Fruit fly (Drosophila melanogaster) whole organism, embryonic: ENCODE results near the gene Nadsyn.
A peak's percentile ranks its signal among the peaks of the same experiment; 100 is the strongest.

Experiments
- CG10431 ChIP-seq: fragments of 200-800 bp; sonication (Bioruptor generic); optimal IDR thresholded peaks from 3 replicates; lab custom pipeline; 2018; ENCODE audit warnings: missing biosample characterization, mild to moderate bottlenecking, missing genetic modification characterization
- CG11398 ChIP-seq: fragments of 200-800 bp; sonication (Bioruptor generic); optimal IDR thresholded peaks from 2 replicates; lab custom pipeline; 2016; ENCODE audit warnings: missing biosample characterization, missing genetic modification characterization
- CG11695 ChIP-seq: fragments of 200-800 bp; sonication (Bioruptor generic); IDR thresholded peaks from 3 replicates; pipeline ENCODE4 v1.3.6; 2022; ENCODE audit warnings: missing biosample characterization, missing genetic modification characterization
- CG13894 ChIP-seq: fragments of 200-800 bp; sonication (Bioruptor generic); optimal IDR thresholded peaks from 3 replicates; lab custom pipeline; 2018; ENCODE audit warnings: missing biosample characterization, mild to moderate bottlenecking, missing genetic modification characterization, moderate library complexity
- CG17359 ChIP-seq: fragments of 200-800 bp; sonication (Bioruptor generic); optimal IDR thresholded peaks from 3 replicates; lab custom pipeline; 2018; ENCODE audit warnings: missing biosample characterization, mild to moderate bottlenecking, missing genetic modification characterization, moderate library complexity
- CG2202 ChIP-seq: fragments of 200-800 bp; sonication (Bioruptor generic); optimal IDR thresholded peaks from 2 replicates; lab custom pipeline; 2018; ENCODE audit warnings: missing biosample characterization, mild to moderate bottlenecking, missing genetic modification characterization
- CG42726 ChIP-seq: fragments of 200-800 bp; sonication (Bioruptor generic); IDR thresholded peaks from 2 replicates; pipeline ENCODE4 v1.3.6; 2022; ENCODE audit warnings: missing biosample characterization, missing genetic modification characterization; ENCODE audit not compliant: partially characterized antibody
- CG6765 ChIP-seq: fragments of 200-800 bp; sonication (Bioruptor generic); optimal IDR thresholded peaks from 3 replicates; lab custom pipeline; 2017; ENCODE audit warnings: missing biosample characterization, mild to moderate bottlenecking, missing genetic modification characterization
- CG7271 ChIP-seq: fragments of 200-800 bp; sonication (Bioruptor generic); optimal IDR thresholded peaks from 2 replicates; lab custom pipeline; 2018; ENCODE audit warnings: missing biosample characterization, mild to moderate bottlenecking, missing genetic modification characterization, moderate library complexity
- CG7372 ChIP-seq: fragments of 200-800 bp; sonication (Bioruptor generic); IDR thresholded peaks from 2 replicates; pipeline ENCODE4 v1.3.6; 2022; ENCODE audit warnings: missing biosample characterization, missing genetic modification characterization
- CG7786 ChIP-seq: fragments of 200-800 bp; sonication (Bioruptor generic); optimal IDR thresholded peaks from 2 replicates; lab custom pipeline; 2016; ENCODE audit warnings: missing biosample characterization, missing genetic modification characterization
- CG8388 ChIP-seq: fragments of 200-800 bp; sonication (Bioruptor generic); optimal IDR thresholded peaks from 2 replicates; lab custom pipeline; 2019; ENCODE audit warnings: missing biosample characterization, mild to moderate bottlenecking, missing genetic modification characterization, moderate library complexity
- CG8765 ChIP-seq: fragments of 200-800 bp; sonication (Bioruptor generic); IDR thresholded peaks from 2 replicates; pipeline ENCODE4 v1.3.6; 2022; ENCODE audit warnings: missing biosample characterization, missing genetic modification characterization
- D ChIP-seq, 2 experiments: fragments of 200-800 bp in 1 of 2; fragments of >200 bp in 1 of 2; sonication (Bioruptor generic) in 1 of 2; optimal IDR thresholded peaks; 2 replicates in 1 of 2; 3 replicates in 1 of 2; lab custom pipeline; 2017; ENCODE audit warnings: mild to moderate bottlenecking in 1 of 2, missing biosample characterization in 1 of 2, missing genetic modification characterization in 1 of 2, missing genetic modification reagents in 1 of 2
- Dad ChIP-seq: fragments of 200-800 bp; sonication (Bioruptor generic); optimal IDR thresholded peaks from 3 replicates; lab custom pipeline; 2016; ENCODE audit warnings: missing biosample characterization, missing genetic modification characterization
- Fer1 ChIP-seq: fragments of 200-800 bp; sonication (Bioruptor generic); optimal IDR thresholded peaks from 2 replicates; lab custom pipeline; 2017; ENCODE audit warnings: missing biosample characterization, mild to moderate bottlenecking, missing genetic modification characterization
- HLHmδ ChIP-seq: fragments of 200-800 bp; sonication (Bioruptor generic); optimal IDR thresholded peaks from 2 replicates; lab custom pipeline; 2018; ENCODE audit warnings: missing biosample characterization, mild to moderate bottlenecking, missing genetic modification characterization, moderate library complexity
- Hey ChIP-seq: fragments of 200-800 bp; sonication (Bioruptor generic); optimal IDR thresholded peaks from 3 replicates; lab custom pipeline; 2018; ENCODE audit warnings: missing biosample characterization, mild to moderate bottlenecking, missing genetic modification characterization
- HmgD ChIP-seq: fragments of 200-800 bp; sonication (Bioruptor generic); optimal IDR thresholded peaks from 3 replicates; lab custom pipeline; 2016; ENCODE audit warnings: missing biosample characterization, missing genetic modification characterization
- Hmr ChIP-seq: fragments of 200-800 bp; sonication (Bioruptor generic); optimal IDR thresholded peaks from 3 replicates; lab custom pipeline; 2017; ENCODE audit warnings: mild to moderate bottlenecking, missing biosample characterization, missing genetic modification reagents, missing genetic modification characterization
- MTF-1 ChIP-seq: fragments of 200-800 bp; sonication (Bioruptor generic); optimal IDR thresholded peaks from 2 replicates; lab custom pipeline; 2018; ENCODE audit warnings: missing biosample characterization, mild to moderate bottlenecking, missing genetic modification characterization, borderline replicate concordance
- Med ChIP-seq: fragments of 200-800 bp; sonication (Bioruptor generic); peaks from one replicate; lab custom pipeline; 2016; ENCODE audit warnings: missing biosample characterization, missing genetic modification characterization, mild to moderate bottlenecking, inconsistent platforms, moderate library complexity
- Pdp1 ChIP-seq, 2 experiments: fragments of 200-800 bp; sonication (Bioruptor generic); optimal IDR thresholded peaks; 3 replicates each; lab custom pipeline; 2016; ENCODE audit warnings: missing biosample characterization in 2 of 2, missing genetic modification characterization in 2 of 2, mild to moderate bottlenecking in 1 of 2, moderate library complexity in 1 of 2
- Ravus ChIP-seq: fragments of 200-800 bp; sonication (Bioruptor generic); IDR thresholded peaks from 2 replicates; pipeline ENCODE4 v1.3.6; 2022; ENCODE audit warnings: missing biosample characterization, missing genetic modification characterization
- Scr ChIP-seq: fragments of 200-800 bp; sonication (Bioruptor generic); IDR thresholded peaks from 2 replicates; pipeline ENCODE4 v1.3.6; 2022; ENCODE audit warnings: missing biosample characterization, missing genetic modification characterization; ENCODE audit not compliant: partially characterized antibody
- Sox100B ChIP-seq: fragments of 200-800 bp; sonication (Bioruptor generic); optimal IDR thresholded peaks from 3 replicates; lab custom pipeline; 2018; ENCODE audit warnings: missing biosample characterization, mild to moderate bottlenecking, missing genetic modification characterization
- Ssrp ChIP-seq: fragments of 200-800 bp; sonication (Bioruptor generic); optimal IDR thresholded peaks from 2 replicates; lab custom pipeline; 2018; ENCODE audit warnings: missing biosample characterization, mild to moderate bottlenecking, missing genetic modification characterization, moderate library complexity
- Vsx1 ChIP-seq: fragments of 200-800 bp; sonication (Bioruptor generic); optimal IDR thresholded peaks from 2 replicates; lab custom pipeline; 2017; ENCODE audit warnings: missing biosample characterization, mild to moderate bottlenecking, missing genetic modification characterization, missing genetic modification reagents
- Xrp1 ChIP-seq: fragments of 200-800 bp; sonication (Bioruptor generic); IDR thresholded peaks from 2 replicates; pipeline ENCODE4 v1.3.6; 2022; ENCODE audit warnings: missing biosample characterization, missing genetic modification characterization
- ara ChIP-seq: fragments of 200-800 bp; sonication (Bioruptor generic); IDR thresholded peaks from 2 replicates; pipeline ENCODE4 v1.3.6; 2022; ENCODE audit warnings: missing biosample characterization, missing genetic modification characterization
- br ChIP-seq: fragments of >200 bp; optimal IDR thresholded peaks from 2 replicates; lab custom pipeline; 2017
- bsh ChIP-seq, 2 experiments: fragments of 200-800 bp; sonication (Bioruptor generic); optimal IDR thresholded peaks; 2 replicates each; lab custom pipeline; 2017 to 2018; ENCODE audit warnings: mild to moderate bottlenecking in 2 of 2, missing biosample characterization in 2 of 2, missing genetic modification characterization in 2 of 2, moderate library complexity in 1 of 2
- cg ChIP-seq: fragments of 200-800 bp; sonication (Bioruptor generic); optimal IDR thresholded peaks from 3 replicates; lab custom pipeline; 2019; ENCODE audit warnings: missing biosample characterization, mild to moderate bottlenecking, missing genetic modification characterization, moderate library complexity
- dpn ChIP-seq, 2 experiments: fragments of 200-800 bp; sonication (Bioruptor generic); optimal IDR thresholded peaks; 3 replicates each; lab custom pipeline; 2016; ENCODE audit warnings: missing biosample characterization in 2 of 2, missing genetic modification characterization in 2 of 2
- fd64A ChIP-seq: fragments of 200-800 bp; sonication (Bioruptor generic); optimal IDR thresholded peaks from 3 replicates; lab custom pipeline; 2018; ENCODE audit warnings: missing biosample characterization, mild to moderate bottlenecking, missing genetic modification characterization
- fu2 ChIP-seq: fragments of 200-800 bp; sonication (Bioruptor generic); optimal IDR thresholded peaks from 2 replicates; lab custom pipeline; 2016; ENCODE audit warnings: missing biosample characterization, missing genetic modification characterization
- grn ChIP-seq: fragments of 200-800 bp; sonication (Bioruptor generic); optimal IDR thresholded peaks from 3 replicates; lab custom pipeline; 2017; ENCODE audit warnings: missing biosample characterization, missing genetic modification characterization
- odd ChIP-seq: fragments of 200-800 bp; sonication (Bioruptor generic); optimal IDR thresholded peaks from 2 replicates; lab custom pipeline; 2017; ENCODE audit warnings: missing biosample characterization, mild to moderate bottlenecking, missing genetic modification characterization
- pnt ChIP-seq: fragments of 200-800 bp; sonication (Bioruptor generic); optimal IDR thresholded peaks from 3 replicates; lab custom pipeline; 2016; ENCODE audit warnings: missing biosample characterization, missing genetic modification characterization
- sd ChIP-seq: fragments of 200-800 bp; sonication (Bioruptor generic); optimal IDR thresholded peaks from 3 replicates; lab custom pipeline; 2018; ENCODE audit warnings: missing biosample characterization, mild to moderate bottlenecking, missing genetic modification characterization, moderate library complexity
- sob ChIP-seq: fragments of 200-800 bp; sonication (Bioruptor generic); IDR thresholded peaks from 2 replicates; pipeline ENCODE4 v1.3.6; 2022; ENCODE audit warnings: missing biosample characterization, missing genetic modification characterization
- trem ChIP-seq: fragments of 200-800 bp; optimal IDR thresholded peaks from 3 replicates; lab custom pipeline; 2019; ENCODE audit warnings: missing biosample characterization, mild to moderate bottlenecking, missing genetic modification characterization, moderate library complexity
- trh ChIP-seq: fragments of 200-800 bp; sonication (Bioruptor generic); optimal IDR thresholded peaks from 2 replicates; lab custom pipeline; 2016; ENCODE audit warnings: missing biosample characterization, missing genetic modification characterization
- tx ChIP-seq: fragments of 200-800 bp; sonication (Bioruptor generic); optimal IDR thresholded peaks from 2 replicates; lab custom pipeline; 2016; ENCODE audit warnings: missing biosample characterization, missing genetic modification characterization
- vfl ChIP-seq: fragments of 200-800 bp; sonication (Bioruptor generic); optimal IDR thresholded peaks from 2 replicates; lab custom pipeline; 2016; ENCODE audit warnings: missing biosample characterization, missing genetic modification characterization
- wek ChIP-seq: fragments of 200-800 bp; sonication (Bioruptor generic); optimal IDR thresholded peaks from 3 replicates; lab custom pipeline; 2018; ENCODE audit warnings: missing biosample characterization, mild to moderate bottlenecking, missing genetic modification characterization, moderate library complexity

Nadsyn gene

dm6 chrX:13644696-13645393 lies 73.2 kb downstream of the Nadsyn start (continued):
- TF ChIP-seq CG11398 (GFP tag; lab: Kevin White, UChicago): no peak
- no peak for TF ChIP-seq cg (GFP tag; lab: Kevin White, UChicago)
- peak; percentile 32 for TF ChIP-seq Fer1 (GFP tag; lab: Kevin White, UChicago)
- TF ChIP-seq fu2: no peak
- no peak for TF ChIP-seq CG7786 (GFP tag; lab: Kevin White, UChicago)
- TF ChIP-seq Med (GFP tag; lab: Kevin White, UChicago): no peak
- TF ChIP-seq Scr (GFP tag; lab: Robert Waterston, UW): no peak
- peak; percentile 40 for TF ChIP-seq Hmr (GFP tag; lab: Kevin White, UChicago)
- peak; percentile 43 for TF ChIP-seq Sox100B (GFP tag; lab: Kevin White, UChicago)
- peak; percentile 19 for TF ChIP-seq sd (tag; lab: Kevin White, UChicago)
- no peak for TF ChIP-seq Hey
- peak; percentile 16 for TF ChIP-seq grn
- TF ChIP-seq sob: no peak
- TF ChIP-seq CG8388: peak; percentile 13
- TF ChIP-seq CG8765: no peak
- no peak for TF ChIP-seq CG11695
- TF ChIP-seq tx (GFP tag; lab: Kevin White, UChicago): no peak
- no peak for TF ChIP-seq Ravus (GFP tag; lab: Robert Waterston, UW)
- TF ChIP-seq ara (GFP tag; lab: Robert Waterston, UW): no peak
- TF ChIP-seq Pdp1 (GFP tag; optimal IDR thresholded peaks at IDR 0.05; lab: Kevin White, UChicago): no peak
- no peak for TF ChIP-seq wek
- peak; percentile 49 for TF ChIP-seq Vsx1
- no peak for TF ChIP-seq Dad (GFP tag; lab: Kevin White, UChicago)
- no peak for TF ChIP-seq vfl (GFP tag; lab: Kevin White, UChicago)
- peak; percentile 63 for TF ChIP-seq CG17359 (tag; lab: Kevin White, UChicago)
- no peak for TF ChIP-seq Xrp1
- no peak for TF ChIP-seq CG6765 (GFP tag; lab: Kevin White, UChicago)
- TF ChIP-seq dpn (GFP tag; optimal IDR thresholded peaks at IDR 0.05; lab: Kevin White, UChicago): no peak
- peak; percentile 38 for TF ChIP-seq CG2202 (tag; lab: Kevin White, UChicago)
- TF ChIP-seq CG10431 (GFP tag; lab: Kevin White, UChicago): no peak
- no peak for TF ChIP-seq pnt
- no peak for TF ChIP-seq MTF-1 (GFP tag; lab: Kevin White, UChicago)
- no peak for TF ChIP-seq CG7372 (GFP tag; lab: Robert Waterston, UW)
- peak; percentile 5 for TF ChIP-seq CG7271
- peak; percentile 28 to 75 for TF ChIP-seq bsh (GFP tag; optimal IDR thresholded peaks at IDR 0.05; lab: Kevin White, UChicago)
- no peak for TF ChIP-seq trh (GFP tag; lab: Kevin White, UChicago)
- TF ChIP-seq HLHmδ (GFP tag; lab: Kevin White, UChicago): no peak
- no peak for TF ChIP-seq D (optimal IDR thresholded peaks at IDR 0.05; lab: Kevin White, UChicago)
- no peak for TF ChIP-seq D (GFP tag; optimal IDR thresholded peaks at IDR 0.05; lab: Kevin White, UChicago)
- no peak for TF ChIP-seq Ssrp
- no peak for TF ChIP-seq fd64A (GFP tag; lab: Kevin White, UChicago)
- no peak for TF ChIP-seq br (lab: Kevin White, UChicago)
- no peak for TF ChIP-seq CG42726 (GFP tag; lab: Robert Waterston, UW)
- peak; percentile 12 for TF ChIP-seq trem (tag; lab: Kevin White, UChicago)
- TF ChIP-seq HmgD (GFP tag; lab: Kevin White, UChicago): no peak
- TF ChIP-seq odd (GFP tag; lab: Kevin White, UChicago): no peak
- no peak for TF ChIP-seq CG13894 (tag; lab: Kevin White, UChicago)
